Worm (Caenorhabditis elegans) whole organism, young adult: ENCODE data around the gene H41C03.3.

Source experiments
- aptf-3 ChIP-seq: fragments of 200-800 bp; sonication (Bioruptor generic); IDR thresholded peaks from 2 replicates; pipeline ENCODE4 v1.3.6; 2022; ENCODE audit warnings: missing genetic modification characterization, missing compliant biosample characterization
- lin-26 ChIP-seq: fragments of 200-800 bp; sonication (Bioruptor generic); IDR thresholded peaks from 2 replicates; pipeline ENCODE4 v1.3.6; 2022; ENCODE audit warnings: missing genetic modification reagents, missing genetic modification characterization, missing compliant biosample characterization
- lin-35 ChIP-seq, 3 experiments: fragments of 150-350 bp in 2 of 3; sonication (generic microtip) in 1 of 3; optimal IDR thresholded peaks; 2 replicates each; lab custom pipeline; 2014 to 2018; ENCODE audit warnings: missing biosample characterization in 3 of 3, missing genetic modification characterization in 3 of 3, missing genetic modification reagents in 3 of 3
- nfya-1 ChIP-seq: sonication (generic microtip); optimal IDR thresholded peaks from 2 replicates; lab custom pipeline; 2017; ENCODE audit warnings: antibody characterized with exemption, missing compliant biosample characterization, missing genetic modification characterization, borderline replicate concordance; ENCODE audit not compliant: insufficient read depth
- rpc-1 ChIP-seq, 2 experiments: fragments of 150-350 bp in 1 of 2; sonication (generic microtip) in 1 of 2; optimal IDR thresholded peaks; 2 replicates each; lab custom pipeline; 2014 to 2018; ENCODE audit warnings: missing biosample characterization in 1 of 2, missing genetic modification characterization in 1 of 2, missing genetic modification reagents in 1 of 2, missing genotype in 1 of 2
- snpc-4 ChIP-seq, 5 experiments: fragments of 150-350 bp in 1 of 5; sonication (generic microtip) in 4 of 5; optimal IDR thresholded peaks; 2 replicates each; lab custom pipeline; 2014 to 2018; ENCODE audit warnings: missing genetic modification characterization in 5 of 5, missing biosample characterization in 3 of 5, antibody characterized with exemption in 2 of 5, mild to moderate bottlenecking in 2 of 5, missing compliant biosample characterization in 2 of 5, missing genotype in 2 of 5, moderate library complexity in 2 of 5, missing genetic modification reagents in 1 of 5

DNA sequence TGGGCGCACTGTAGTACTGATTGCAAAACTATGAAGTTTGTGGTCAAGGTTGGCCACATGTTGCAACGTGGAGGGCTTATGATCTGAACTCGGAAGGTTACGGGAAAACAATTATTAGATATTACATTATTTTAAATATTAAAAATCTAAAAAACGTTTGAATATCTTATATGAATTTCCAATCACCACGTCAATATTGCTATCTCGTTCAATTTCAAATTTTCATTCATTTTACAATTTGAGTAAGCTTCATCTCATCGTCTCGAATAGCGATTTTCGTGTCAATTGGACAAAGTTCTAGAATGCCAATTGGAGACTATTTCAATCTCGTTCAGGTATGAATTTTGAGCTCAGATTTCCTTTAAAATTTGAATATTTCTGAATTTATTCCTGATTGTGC lies 29.2 kb upstream of the H41C03.3 start, which contains the start of gene ZK1248.20:
- TF ChIP-seq rpc-1 (optimal IDR thresholded peaks at IDR 0.05; lab: Kevin White, UChicago): no peak
- no peak for TF ChIP-seq rpc-1 (tag; optimal IDR thresholded peaks at IDR 0.05; lab: Kevin White, UChicago)
- TF ChIP-seq lin-35 (GFP tag; optimal IDR thresholded peaks at IDR 0.05; lab: Kevin White, UChicago): no peak
- TF ChIP-seq aptf-3 (GFP tag; lab: Robert Waterston, UW): no peak
- TF ChIP-seq nfya-1: no peak
- no peak for TF ChIP-seq snpc-4 (GFP tag; optimal IDR thresholded peaks at IDR 0.05; lab: Kevin White, UChicago)
- TF ChIP-seq snpc-4 (tag; optimal IDR thresholded peaks at IDR 0.05; lab: Kevin White, UChicago): no peak
- TF ChIP-seq lin-26 (GFP tag; lab: Robert Waterston, UW): no peak
